Fruit fly (Drosophila melanogaster): ENCODE measurements around the gene CG6225.

DNA sequence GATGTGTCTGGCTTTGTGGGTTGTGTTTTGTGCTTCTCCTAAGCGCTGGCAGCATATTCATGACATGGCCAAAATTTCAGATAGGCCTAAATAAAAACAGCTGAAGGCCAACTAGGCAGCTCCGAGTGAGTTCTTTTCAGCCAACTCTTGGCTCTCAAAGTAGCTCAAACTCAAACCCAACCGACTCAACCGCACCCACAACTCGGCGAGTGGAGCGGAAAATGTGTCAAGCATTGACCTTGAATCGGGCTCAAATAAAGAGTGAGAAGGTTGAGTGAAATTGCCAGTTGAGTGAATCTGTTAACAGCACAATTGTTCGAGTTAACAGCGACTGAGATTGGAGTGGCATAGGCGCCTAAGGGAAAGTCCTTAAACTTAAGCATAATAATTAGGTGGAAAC is 42.4 kb upstream of the CG6225 start:
- TF ChIP-seq h (optimal IDR thresholded peaks at IDR 0.05) (no peak), psq (optimal IDR thresholded peaks at IDR 0.05) (no peak), Sin3A (optimal IDR thresholded peaks at IDR 0.05) (no peak)
